Worm (Caenorhabditis elegans) whole organism, mixed stage, embryonic: ENCODE results near the gene glna-2.

Experiments used
- elt-3 ChIP-seq: fragments of 150-350 bp; optimal IDR thresholded peaks from 2 replicates; lab custom pipeline; 2014; ENCODE audit warnings: missing biosample characterization, missing genetic modification characterization
- hlh-1 ChIP-seq: fragments of 150-350 bp; optimal IDR thresholded peaks from 2 replicates; lab custom pipeline; 2014; ENCODE audit warnings: missing biosample characterization, missing genetic modification reagents, missing genetic modification characterization
- mab-5 ChIP-seq: fragments of 150-350 bp; optimal IDR thresholded peaks from 2 replicates; lab custom pipeline; 2014; ENCODE audit warnings: missing biosample characterization, missing genetic modification characterization
- unc-62 ChIP-seq: fragments of 150-350 bp; optimal IDR thresholded peaks from 2 replicates; lab custom pipeline; 2014; ENCODE audit warnings: missing biosample characterization, missing genetic modification reagents, missing genetic modification characterization

DNA sequence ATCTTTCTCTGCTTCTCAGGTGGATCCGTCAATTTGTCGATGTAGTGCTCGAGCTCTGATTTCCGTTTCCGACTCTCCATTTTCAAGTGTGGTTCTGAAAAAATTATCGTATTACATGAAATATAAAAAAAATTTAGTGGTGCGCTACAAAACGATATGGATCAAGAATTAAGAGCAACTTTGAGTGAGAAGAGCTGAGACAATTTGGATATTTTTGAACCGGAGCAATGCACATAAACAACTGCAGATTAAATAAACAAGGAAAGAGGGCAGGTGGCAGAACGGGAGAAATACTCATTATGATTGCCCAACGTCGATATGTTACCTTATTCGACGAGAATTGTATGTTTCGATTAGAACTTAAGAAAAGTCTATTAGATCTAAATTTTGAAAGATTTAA is 19.2 kb downstream of the glna-2 start, which contains the start of gene swsn-7:
- TF ChIP-seq mab-5 (tag; lab: Kevin White, UChicago) (no peak), elt-3 (no peak), unc-62 (GFP tag; lab: Kevin White, UChicago) (no peak), hlh-1 (tag; lab: Kevin White, UChicago) (no peak)
